Worm (Caenorhabditis elegans) whole organism, mixed stage, embryonic: ENCODE measurements around the gene cdt-2.

Experiments
- ceh-39 ChIP-seq: fragments of 150-350 bp; optimal IDR thresholded peaks from 2 replicates; lab custom pipeline; 2014; ENCODE audit warnings: missing biosample characterization, missing genetic modification characterization
- lsy-2 ChIP-seq: fragments of 150-350 bp; optimal IDR thresholded peaks from 2 replicates; lab custom pipeline; 2014; ENCODE audit warnings: missing biosample characterization, missing genetic modification characterization
- snpc-4 ChIP-seq: fragments of 150-350 bp; optimal IDR thresholded peaks from 2 replicates; lab custom pipeline; 2014; ENCODE audit warnings: missing biosample characterization, missing genetic modification characterization

- TF ChIP-seq snpc-4 (tag; lab: Kevin White, UChicago): no peak
- TF ChIP-seq lsy-2 (tag; lab: Kevin White, UChicago): peak; percentile 11
- no peak for TF ChIP-seq ceh-39 (tag; lab: Kevin White, UChicago)
These were observed at the start of gene cdt-2, which contains the start of gene T01C3.2 for ce11 chrV:14990843-14991242.
